Fruit fly (Drosophila melanogaster) whole organism, adult: Measurements from ENCODE around the gene Ser12.

Experiments used
- CG11617 ChIP-seq: fragments of 200-800 bp; sonication (Bioruptor generic); optimal IDR thresholded peaks from 2 replicates; lab custom pipeline; 2017; ENCODE audit warnings: mild to moderate bottlenecking, missing biosample characterization, missing genetic modification reagents, missing genetic modification characterization
- CG12768 ChIP-seq: fragments of 200-800 bp; sonication (Bioruptor generic); optimal IDR thresholded peaks from 2 replicates; lab custom pipeline; 2017; ENCODE audit warnings: missing biosample characterization, missing genetic modification characterization, mild to moderate bottlenecking, moderate library complexity, missing genetic modification reagents
- CG14711 ChIP-seq: fragments of 200-800 bp; sonication (Bioruptor generic); optimal IDR thresholded peaks from 2 replicates; lab custom pipeline; 2018; ENCODE audit warnings: missing biosample characterization, mild to moderate bottlenecking, missing genetic modification characterization, moderate library complexity
- CG1620 ChIP-seq: fragments of 200-800 bp; sonication (Bioruptor generic); optimal IDR thresholded peaks from 2 replicates; lab custom pipeline; 2016; ENCODE audit warnings: missing biosample characterization, missing genetic modification characterization
- CG33017 ChIP-seq: fragments of 200-800 bp; sonication (Bioruptor generic); optimal IDR thresholded peaks from 2 replicates; lab custom pipeline; 2018; ENCODE audit warnings: missing biosample characterization, mild to moderate bottlenecking, missing genetic modification characterization, moderate library complexity
- CG5204 ChIP-seq: fragments of 200-800 bp; sonication (Bioruptor generic); optimal IDR thresholded peaks from 2 replicates; lab custom pipeline; 2016; ENCODE audit warnings: missing biosample characterization, missing genetic modification characterization
- CG7045 ChIP-seq: fragments of 200-800 bp; sonication (Bioruptor generic); optimal IDR thresholded peaks from 2 replicates; lab custom pipeline; 2017; ENCODE audit warnings: missing biosample characterization, mild to moderate bottlenecking, missing genetic modification characterization
- CG7101 ChIP-seq: fragments of 200-800 bp; sonication (Bioruptor generic); optimal IDR thresholded peaks from 2 replicates; lab custom pipeline; 2018; ENCODE audit warnings: missing biosample characterization, mild to moderate bottlenecking, missing genetic modification characterization, moderate library complexity
- Clk ChIP-seq: fragments of 200-800 bp; sonication (Bioruptor generic); optimal IDR thresholded peaks from 2 replicates; lab custom pipeline; 2017; ENCODE audit warnings: missing biosample characterization, missing genetic modification characterization
- Crg-1 ChIP-seq: fragments of 200-800 bp; sonication (Bioruptor generic); optimal IDR thresholded peaks from 2 replicates; lab custom pipeline; 2016; ENCODE audit warnings: missing biosample characterization, missing genetic modification characterization
- Hr96 ChIP-seq: fragments of 200-800 bp; sonication (Bioruptor generic); optimal IDR thresholded peaks from 2 replicates; lab custom pipeline; 2016; ENCODE audit warnings: missing biosample characterization, missing genetic modification characterization
- Mnt ChIP-seq: fragments of 200-800 bp; sonication (Bioruptor generic); optimal IDR thresholded peaks from 2 replicates; lab custom pipeline; 2016; ENCODE audit warnings: missing biosample characterization, mild to moderate bottlenecking, missing genetic modification characterization
- bab1 ChIP-seq: fragments of 200-800 bp; sonication (Bioruptor generic); optimal IDR thresholded peaks from 3 replicates; lab custom pipeline; 2019; ENCODE audit warnings: missing biosample characterization, mild to moderate bottlenecking, missing genetic modification characterization, moderate library complexity
- cic ChIP-seq: fragments of 200-800 bp; sonication (Bioruptor generic); optimal IDR thresholded peaks from 2 replicates; lab custom pipeline; 2017; ENCODE audit warnings: missing biosample characterization, mild to moderate bottlenecking, missing genetic modification characterization, moderate library complexity
- cnc ChIP-seq, 2 experiments: fragments of >200 bp; optimal IDR thresholded peaks; 2 replicates each; lab custom pipeline; 2017
- kay ChIP-seq: fragments of 200-800 bp; sonication (Bioruptor generic); peaks from one replicate; lab custom pipeline; 2016; ENCODE audit warnings: missing biosample characterization, missing genetic modification characterization, borderline replicate concordance
- ovo ChIP-seq: fragments of 200-800 bp; sonication (Bioruptor generic); optimal IDR thresholded peaks from 2 replicates; lab custom pipeline; 2016; ENCODE audit warnings: missing biosample characterization, missing genetic modification characterization
- pad ChIP-seq: fragments of 200-800 bp; sonication (Bioruptor generic); optimal IDR thresholded peaks from 3 replicates; lab custom pipeline; 2017; ENCODE audit warnings: missing biosample characterization, missing genetic modification characterization, mild to moderate bottlenecking, moderate library complexity, missing genetic modification reagents
- tj ChIP-seq: fragments of 200-800 bp; sonication (Bioruptor generic); optimal IDR thresholded peaks from 3 replicates; lab custom pipeline; 2017; ENCODE audit warnings: missing biosample characterization, mild to moderate bottlenecking, missing genetic modification characterization, moderate library complexity
- toe ChIP-seq: fragments of 200-800 bp; sonication (Bioruptor generic); optimal IDR thresholded peaks from 2 replicates; lab custom pipeline; 2016; ENCODE audit warnings: missing biosample characterization, missing genetic modification characterization

The Ser12 gene

dm6 chr2L:2221649-2222150, 29.4 kb downstream of the Ser12 start:
- peak; percentile 98 for TF ChIP-seq ovo (GFP tag; lab: Kevin White, UChicago)
- peak; percentile 96 for TF ChIP-seq CG14711 (tag; lab: Kevin White, UChicago)
- peak; percentile 99 for TF ChIP-seq bab1 (GFP tag; lab: Kevin White, UChicago)
- TF ChIP-seq tj (GFP tag; lab: Kevin White, UChicago): peak; percentile 95
- TF ChIP-seq Mnt (GFP tag; lab: Kevin White, UChicago): peak; percentile 98
- TF ChIP-seq Hr96 (GFP tag; lab: Kevin White, UChicago): peak; percentile 96
- peak; percentile 100 for TF ChIP-seq CG33017 (tag; lab: Kevin White, UChicago)
- peak; percentile 99 for TF ChIP-seq Crg-1 (GFP tag; lab: Kevin White, UChicago)
- TF ChIP-seq CG7045: peak; percentile 99
- TF ChIP-seq Clk (GFP tag; lab: Kevin White, UChicago): peak; percentile 96
- peak; percentile 98 for TF ChIP-seq CG1620
- TF ChIP-seq CG12768: peak; percentile 99
- peak; percentile 99 for TF ChIP-seq cic (GFP tag; lab: Kevin White, UChicago)
- peak; percentile 96 for TF ChIP-seq kay (GFP tag; lab: Kevin White, UChicago)
- TF ChIP-seq CG5204 (GFP tag; lab: Kevin White, UChicago): peak; percentile 99
- no peak for TF ChIP-seq cnc (optimal IDR thresholded peaks at IDR 0.05; lab: Kevin White, UChicago)
- peak; percentile 99 for TF ChIP-seq CG7101 (tag; lab: Kevin White, UChicago)
- TF ChIP-seq toe (GFP tag; lab: Kevin White, UChicago): peak; percentile 97
- peak; percentile 99 for TF ChIP-seq CG11617 (GFP tag; lab: Kevin White, UChicago)
- TF ChIP-seq pad (GFP tag; lab: Kevin White, UChicago): peak; percentile 96

DNA sequence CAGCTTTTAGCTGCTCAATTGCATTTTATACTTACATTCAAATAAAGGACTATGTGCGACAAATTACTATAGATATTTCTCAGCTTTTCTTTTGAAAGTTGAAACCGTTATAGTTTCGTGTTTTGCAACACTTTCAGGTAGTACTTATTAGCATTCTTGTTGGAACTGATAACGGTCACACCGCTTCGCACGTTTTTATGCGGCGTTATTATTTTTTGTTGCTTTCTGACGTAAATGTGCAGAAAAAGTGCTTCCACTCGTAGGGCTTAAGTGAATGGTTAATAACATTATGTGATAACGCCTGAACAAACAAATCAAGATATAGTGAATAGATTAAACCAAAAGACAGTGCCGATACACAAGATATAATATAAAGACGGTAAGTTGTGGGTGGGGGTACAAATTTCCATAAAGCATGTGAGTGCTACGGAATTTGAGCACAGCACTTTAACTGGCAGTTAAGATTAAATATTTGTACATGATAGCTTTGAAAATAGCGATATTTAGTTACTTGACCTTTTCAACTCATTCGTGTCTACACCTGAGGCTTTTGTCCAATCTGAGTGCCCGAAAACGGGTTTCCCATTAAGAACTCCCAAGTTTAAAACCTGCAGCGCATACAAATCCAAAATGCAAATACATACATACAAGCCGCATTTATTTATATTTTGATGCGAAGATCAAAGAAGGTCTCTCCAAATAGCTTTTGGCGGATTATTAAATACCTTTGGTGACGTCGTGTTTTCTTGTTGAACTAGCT, 30.3 kb downstream of the Ser12 start, which contains the start of gene papi:
papi (plus strand) TSS at position 176 of the 760 bp plus-strand sequence.
- no peak for TF ChIP-seq CG5204 (GFP tag; lab: Kevin White, UChicago)
- no peak for TF ChIP-seq CG14711 (tag; lab: Kevin White, UChicago)
- TF ChIP-seq cnc (optimal IDR thresholded peaks at IDR 0.05; lab: Kevin White, UChicago): no peak
- no peak for TF ChIP-seq CG7045
- TF ChIP-seq CG12768: no peak
- TF ChIP-seq ovo (GFP tag; lab: Kevin White, UChicago): peak; percentile 70
- no peak for TF ChIP-seq Crg-1 (GFP tag; lab: Kevin White, UChicago)
- no peak for TF ChIP-seq Clk (GFP tag; lab: Kevin White, UChicago)
- TF ChIP-seq Hr96 (GFP tag; lab: Kevin White, UChicago): no peak
- TF ChIP-seq tj (GFP tag; lab: Kevin White, UChicago): no peak
- TF ChIP-seq cic (GFP tag; lab: Kevin White, UChicago): peak; percentile 34
- peak; percentile 99 for TF ChIP-seq Mnt (GFP tag; lab: Kevin White, UChicago)
- peak; percentile 47 for TF ChIP-seq CG7101 (tag; lab: Kevin White, UChicago)
- TF ChIP-seq CG1620: no peak
- TF ChIP-seq bab1 (GFP tag; lab: Kevin White, UChicago): no peak
- TF ChIP-seq pad (GFP tag; lab: Kevin White, UChicago): no peak
- no peak for TF ChIP-seq CG11617 (GFP tag; lab: Kevin White, UChicago)
- peak; percentile 28 for TF ChIP-seq CG33017 (tag; lab: Kevin White, UChicago)
- no peak for TF ChIP-seq toe (GFP tag; lab: Kevin White, UChicago)
- no peak for TF ChIP-seq kay (GFP tag; lab: Kevin White, UChicago)

dm6 chr2L:2217067-2217684, 33.9 kb downstream of the Ser12 start, which contains the start of the genes CG15386, CG42371 and mio:
TSS of gene CG15386 (minus strand) at chr2L:2217246.
TSS of gene CG42371 (minus strand) at chr2L:2217246.
TSS of gene mio (plus strand) at chr2L:2217290.
- TF ChIP-seq bab1 (GFP tag; lab: Kevin White, UChicago) (peak; percentile 54), Crg-1 (GFP tag; lab: Kevin White, UChicago) (peak; percentile 66), CG14711 (tag; lab: Kevin White, UChicago) (peak; percentile 47), CG11617 (GFP tag; lab: Kevin White, UChicago) (peak; percentile 74), kay (GFP tag; lab: Kevin White, UChicago) (no peak), tj (GFP tag; lab: Kevin White, UChicago) (peak; percentile 38), cic (GFP tag; lab: Kevin White, UChicago) (peak; percentile 94), cnc (optimal IDR thresholded peaks at IDR 0.05; lab: Kevin White, UChicago) (no peak), CG1620 (peak; percentile 32), CG7045 (no peak), CG33017 (tag; lab: Kevin White, UChicago) (peak; percentile 71), CG7101 (tag; lab: Kevin White, UChicago) (peak; percentile 53), Mnt (GFP tag; lab: Kevin White, UChicago) (peak; percentile 94), CG12768 (peak; percentile 27), Clk (GFP tag; lab: Kevin White, UChicago) (no peak), pad (GFP tag; lab: Kevin White, UChicago) (peak; percentile 52)

DNA sequence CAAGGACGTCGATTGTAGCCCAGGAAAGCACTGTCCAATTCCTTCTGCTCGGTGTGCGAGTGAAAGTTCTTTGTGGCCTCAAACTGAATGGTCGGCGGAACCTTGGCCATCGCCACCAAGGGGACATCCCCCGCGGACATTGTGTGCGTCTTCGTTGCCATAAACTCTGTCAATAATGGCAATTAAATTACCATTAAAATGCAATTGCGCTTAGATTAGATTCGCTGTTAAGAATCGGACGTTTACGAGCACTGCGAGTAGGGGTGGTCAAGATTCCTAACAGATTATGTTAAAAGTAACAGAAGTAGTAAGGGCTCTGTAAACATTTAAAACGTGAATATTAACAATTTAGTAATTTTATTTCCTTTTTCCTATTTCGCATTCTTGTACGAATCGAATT, 35.0 kb downstream of the Ser12 start, which contains the start of gene daed:
daed (minus strand) TSS at position 247 of the 400 bp plus-strand sequence.
- TF ChIP-seq CG12768 (peak; percentile 23), CG7045 (no peak), tj (GFP tag; lab: Kevin White, UChicago) (no peak), CG1620 (no peak), CG11617 (GFP tag; lab: Kevin White, UChicago) (no peak), cnc (optimal IDR thresholded peaks at IDR 0.05; lab: Kevin White, UChicago) (no peak), Crg-1 (GFP tag; lab: Kevin White, UChicago) (peak; percentile 18), toe (GFP tag; lab: Kevin White, UChicago) (no peak), CG14711 (tag; lab: Kevin White, UChicago) (no peak), bab1 (GFP tag; lab: Kevin White, UChicago) (peak; percentile 9), Mnt (GFP tag; lab: Kevin White, UChicago) (peak; percentile 16), kay (GFP tag; lab: Kevin White, UChicago) (no peak), Hr96 (GFP tag; lab: Kevin White, UChicago) (no peak), CG5204 (GFP tag; lab: Kevin White, UChicago) (no peak), cic (GFP tag; lab: Kevin White, UChicago) (peak; percentile 34), CG7101 (tag; lab: Kevin White, UChicago) (peak; percentile 64), ovo (GFP tag; lab: Kevin White, UChicago) (no peak), pad (GFP tag; lab: Kevin White, UChicago) (peak; percentile 28), CG33017 (tag; lab: Kevin White, UChicago) (peak; percentile 70), Clk (GFP tag; lab: Kevin White, UChicago) (no peak)
